Worm (Caenorhabditis elegans): ENCODE measurements around the gene fbxa-118.

DNA sequence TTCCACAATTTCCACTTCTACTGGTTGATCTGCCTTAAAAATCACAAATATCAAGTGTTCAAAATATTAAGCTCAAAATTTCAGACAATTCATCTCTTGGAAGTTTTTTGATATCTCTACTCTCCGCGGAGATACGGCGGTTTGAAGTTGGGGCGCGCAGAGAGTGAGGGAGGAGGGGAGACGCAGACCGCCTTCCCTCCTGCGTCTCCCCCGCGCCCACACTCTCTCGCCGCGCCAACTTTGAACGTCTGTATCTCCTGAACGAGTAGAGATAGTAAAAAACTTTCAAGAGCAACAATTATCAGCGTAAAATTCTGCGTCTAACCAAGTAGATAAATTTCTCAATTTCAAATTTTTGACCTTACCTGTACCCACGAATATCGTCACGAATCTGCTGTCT is 49.1 kb downstream of the fbxa-118 start:
- TF ChIP-seq ztf-23 (GFP tag; IDR thresholded peaks at IDR 0.05) (no peak), tab-1 (GFP tag; IDR thresholded peaks at IDR 0.05) (no peak), flt-1 (GFP tag; IDR thresholded peaks at IDR 0.05) (no peak), klf-2 (GFP tag; conservative IDR thresholded peaks at IDR 0.05) (no peak)

Data from whole organism, midembryonic.